Fruit fly (Drosophila melanogaster) Kc167 (cell line): ENCODE measurements around the gene CG3165.

Experiments used
- Sin3A ChIP-seq: fragments of >200 bp; optimal IDR thresholded peaks from 2 replicates; lab custom pipeline; 2018; ENCODE audit warnings: missing external identifiers
- insv ChIP-seq: fragments of >200 bp; optimal IDR thresholded peaks from 3 replicates; lab custom pipeline; 2018; ENCODE audit warnings: missing external identifiers
- psq ChIP-seq: fragments of >200 bp; optimal IDR thresholded peaks from 2 replicates; lab custom pipeline; 2017; ENCODE audit warnings: missing external identifiers

dm6 chr2L:2958858-2959257 lies 18.1 kb upstream of the CG3165 start:
- TF ChIP-seq Sin3A (lab: Kevin White, UChicago) (no peak), psq (no peak), insv (lab: Kevin White, UChicago) (no peak)
